Fruit fly (Drosophila melanogaster) whole organism, pupa: ENCODE results near the gene CG12171.

Experiments
- CG9948 ChIP-seq: fragments of 200-800 bp; sonication (Bioruptor generic); optimal IDR thresholded peaks from 2 replicates; lab custom pipeline; 2018; ENCODE audit warnings: missing biosample characterization, mild to moderate bottlenecking, missing genetic modification characterization, moderate library complexity
- EcR ChIP-seq: fragments of 200-800 bp; sonication (Bioruptor generic); optimal IDR thresholded peaks from 3 replicates; lab custom pipeline; 2019; ENCODE audit warnings: missing biosample characterization, missing genetic modification characterization, mild to moderate bottlenecking, moderate library complexity, missing genetic modification reagents
- Ets98B ChIP-seq: fragments of 200-800 bp; sonication (Bioruptor generic); IDR thresholded peaks from 2 replicates; pipeline ENCODE4 v1.3.6; 2022; ENCODE audit warnings: missing biosample characterization, missing genetic modification characterization
- fd96Ca ChIP-seq: fragments of 200-800 bp; sonication (Bioruptor generic); IDR thresholded peaks from 3 replicates; pipeline ENCODE4 v1.3.6; 2022; ENCODE audit warnings: missing biosample characterization, missing genetic modification characterization

dm6 chr3R:5600361-5601043 is 32.9 kb upstream of the CG12171 start:
- TF ChIP-seq fd96Ca (no peak), CG9948 (tag; lab: Kevin White, UChicago) (no peak), Ets98B (no peak), EcR (GFP tag; lab: Kevin White, UChicago) (peak; percentile 54)
